Fruit fly (Drosophila melanogaster) whole organism, wandering third instar larva: ENCODE measurements around the gene CG17597.

Experiments used
- Abd-B ChIP-seq: fragments of >200 bp; optimal IDR thresholded peaks from 2 replicates; lab custom pipeline; 2017; ENCODE audit warnings: missing biosample characterization, missing genetic modification characterization
- CG32264 ChIP-seq: fragments of 200-800 bp; sonication (Bioruptor generic); optimal IDR thresholded peaks from 2 replicates; lab custom pipeline; 2016; ENCODE audit warnings: missing biosample characterization, missing genetic modification characterization
- CG9705 ChIP-seq: fragments of 200-800 bp; sonication (Bioruptor generic); optimal IDR thresholded peaks from 2 replicates; lab custom pipeline; 2018; ENCODE audit warnings: missing biosample characterization, mild to moderate bottlenecking, missing genetic modification characterization
- CrebA ChIP-seq: fragments of 200-800 bp; sonication (Bioruptor generic); optimal IDR thresholded peaks from 2 replicates; lab custom pipeline; 2016; ENCODE audit warnings: missing biosample characterization, mild to moderate bottlenecking, missing genetic modification characterization, borderline replicate concordance
- Dfd ChIP-seq: fragments of >200 bp; optimal IDR thresholded peaks from 2 replicates; lab custom pipeline; 2017; ENCODE audit warnings: missing biosample characterization, missing genetic modification characterization
- Dif ChIP-seq: fragments of 200-275, 200-300 bp; sonication (Bioruptor generic); optimal IDR thresholded peaks from 2 replicates; lab custom pipeline; 2018; ENCODE audit warnings: missing biosample characterization, missing genetic modification characterization; ENCODE audit not compliant: partially characterized antibody
- GATAd ChIP-seq: sonication (Bioruptor generic); optimal IDR thresholded peaks from 2 replicates; lab custom pipeline; 2016; ENCODE audit warnings: missing biosample characterization, missing genetic modification characterization
- HLH106 ChIP-seq: fragments of 200-800 bp; optimal IDR thresholded peaks from 3 replicates; lab custom pipeline; 2019; ENCODE audit warnings: missing biosample characterization, mild to moderate bottlenecking, missing genetic modification characterization, moderate library complexity
- Hnf4 ChIP-seq: fragments of 200-800 bp; sonication (Bioruptor generic); optimal IDR thresholded peaks from 2 replicates; lab custom pipeline; 2016; ENCODE audit warnings: missing biosample characterization, mild to moderate bottlenecking, missing genetic modification characterization
- Hr78 ChIP-seq: fragments of >200 bp; optimal IDR thresholded peaks from 2 replicates; lab custom pipeline; 2017; ENCODE audit warnings: missing biosample characterization, missing genetic modification characterization
- Hr83 ChIP-seq: fragments of 200-300 bp; sonication (Bioruptor generic); optimal IDR thresholded peaks from 2 replicates; lab custom pipeline; 2016; ENCODE audit warnings: missing biosample characterization, mild to moderate bottlenecking, missing genetic modification characterization, moderate library complexity; ENCODE audit not compliant: poor library complexity, severe bottlenecking
- Jra ChIP-seq: sonication (Bioruptor generic); optimal IDR thresholded peaks from 2 replicates; lab custom pipeline; 2016; ENCODE audit warnings: missing biosample characterization, missing genetic modification characterization
- Mio ChIP-seq: sonication (Bioruptor generic); optimal IDR thresholded peaks from 2 replicates; lab custom pipeline; 2016; ENCODE audit warnings: missing biosample characterization, missing genetic modification characterization
- Myc ChIP-seq: fragments of >200 bp; optimal IDR thresholded peaks from 2 replicates; lab custom pipeline; 2017
- N ChIP-seq: fragments of >200 bp; optimal IDR thresholded peaks from 2 replicates; lab custom pipeline; 2018; ENCODE audit warnings: missing biosample characterization, missing external identifiers, missing genetic modification characterization
- OdsH ChIP-seq: fragments of 200-800 bp; sonication (Bioruptor generic); optimal IDR thresholded peaks from 2 replicates; lab custom pipeline; 2016; ENCODE audit warnings: missing biosample characterization, mild to moderate bottlenecking, missing genetic modification characterization
- Rel ChIP-seq, 2 experiments: fragments of 200-800 bp; sonication (Bioruptor generic) in 1 of 2; optimal IDR thresholded peaks; 2 replicates in 1 of 2; 3 replicates in 1 of 2; lab custom pipeline; 2016 to 2019; ENCODE audit warnings: mild to moderate bottlenecking in 2 of 2, missing biosample characterization in 2 of 2, missing genetic modification characterization in 2 of 2, moderate library complexity in 1 of 2
- Sp1 ChIP-seq: fragments of 200-800 bp; sonication (Bioruptor generic); optimal IDR thresholded peaks from 3 replicates; lab custom pipeline; 2019; ENCODE audit warnings: missing biosample characterization, mild to moderate bottlenecking, missing genetic modification characterization, moderate library complexity
- Vsx2 ChIP-seq: fragments of 200-300, 225-300 bp; sonication (Bioruptor generic); optimal IDR thresholded peaks from 2 replicates; lab custom pipeline; 2018; ENCODE audit warnings: missing biosample characterization, missing genetic modification characterization; ENCODE audit not compliant: partially characterized antibody
- br ChIP-seq: fragments of 200-800 bp; sonication (Bioruptor generic); optimal IDR thresholded peaks from 2 replicates; lab custom pipeline; 2016; ENCODE audit warnings: missing biosample characterization, missing genetic modification characterization
- brk ChIP-seq: fragments of 200-800 bp; sonication (Bioruptor generic); optimal IDR thresholded peaks from 2 replicates; lab custom pipeline; 2016; ENCODE audit warnings: missing biosample characterization, mild to moderate bottlenecking, missing genetic modification characterization
- dl ChIP-seq, 2 experiments: fragments of 175-275, 200-275 bp in 1 of 2; fragments of 200-275 bp in 1 of 2; sonication (Bioruptor generic); optimal IDR thresholded peaks; lab custom pipeline; 2018; ENCODE audit warnings: mild to moderate bottlenecking in 2 of 2, missing biosample characterization in 2 of 2, missing genetic modification characterization in 2 of 2, moderate library complexity in 2 of 2; ENCODE audit not compliant: partially characterized antibody in 2 of 2, insufficient read depth in 1 of 2
- dmrt93B ChIP-seq: fragments of 200-800 bp; sonication (Bioruptor generic); optimal IDR thresholded peaks from 2 replicates; lab custom pipeline; 2018; ENCODE audit warnings: missing biosample characterization, mild to moderate bottlenecking, missing genetic modification characterization
- dsf ChIP-seq: sonication (Bioruptor generic); optimal IDR thresholded peaks from 2 replicates; lab custom pipeline; 2016; ENCODE audit warnings: missing biosample characterization, missing genetic modification characterization, borderline replicate concordance
- ey ChIP-seq: fragments of 200-800 bp; sonication (Bioruptor generic); optimal IDR thresholded peaks from 2 replicates; lab custom pipeline; 2016; ENCODE audit warnings: missing biosample characterization, missing genetic modification characterization
- foxo ChIP-seq, 2 experiments: fragments of 200-800 bp; sonication (Bioruptor generic); optimal IDR thresholded peaks; 2 replicates in 1 of 2; 3 replicates in 1 of 2; lab custom pipeline; 2016 to 2017; ENCODE audit warnings: missing biosample characterization in 2 of 2, missing genetic modification characterization in 2 of 2
- fru ChIP-seq: fragments of 200-800 bp; sonication (Bioruptor generic); optimal IDR thresholded peaks from 3 replicates; lab custom pipeline; 2016; ENCODE audit warnings: missing biosample characterization, mild to moderate bottlenecking, missing genetic modification characterization
- h ChIP-seq: fragments of 200-800 bp; sonication (Bioruptor generic); optimal IDR thresholded peaks from 3 replicates; lab custom pipeline; 2016; ENCODE audit warnings: missing biosample characterization, mild to moderate bottlenecking, missing genetic modification characterization
- jim ChIP-seq: fragments of 175-275, 200-325 bp; sonication (Bioruptor generic); optimal IDR thresholded peaks from 2 replicates; lab custom pipeline; 2016; ENCODE audit warnings: missing biosample characterization, mild to moderate bottlenecking, missing genetic modification characterization
- lola ChIP-seq: fragments of >200 bp; optimal IDR thresholded peaks from 2 replicates; lab custom pipeline; 2017; ENCODE audit warnings: missing biosample characterization, missing genetic modification characterization
- pan ChIP-seq: fragments of >200 bp; optimal IDR thresholded peaks from 2 replicates; lab custom pipeline; 2017
- psq ChIP-seq: fragments of 200-800 bp; sonication (Bioruptor generic); optimal IDR thresholded peaks from 3 replicates; lab custom pipeline; 2017; ENCODE audit warnings: missing biosample characterization, mild to moderate bottlenecking, missing genetic modification characterization, moderate library complexity
- rgr ChIP-seq: fragments of 200-800 bp; sonication (Bioruptor generic); optimal IDR thresholded peaks from 3 replicates; lab custom pipeline; 2016; ENCODE audit warnings: missing biosample characterization, mild to moderate bottlenecking, missing genetic modification characterization
- sage ChIP-seq: fragments of 200-800 bp; sonication (Bioruptor generic); optimal IDR thresholded peaks from 2 replicates; lab custom pipeline; 2016; ENCODE audit warnings: missing biosample characterization, mild to moderate bottlenecking, missing genetic modification characterization
- sv ChIP-seq: fragments of 200-800 bp; sonication (Bioruptor generic); optimal IDR thresholded peaks from 3 replicates; lab custom pipeline; 2016; ENCODE audit warnings: missing biosample characterization, missing genetic modification characterization
- tai ChIP-seq: sonication (Bioruptor generic); optimal IDR thresholded peaks from 2 replicates; lab custom pipeline; 2016; ENCODE audit warnings: missing biosample characterization, missing genetic modification characterization
- usp ChIP-seq: fragments of >200 bp; optimal IDR thresholded peaks from 2 replicates; lab custom pipeline; 2017; ENCODE audit warnings: missing biosample characterization, missing genetic modification characterization
- woc ChIP-seq: sonication (Bioruptor generic); optimal IDR thresholded peaks from 2 replicates; lab custom pipeline; 2016; ENCODE audit warnings: missing biosample characterization, mild to moderate bottlenecking, missing genetic modification characterization

CG17597 gene

dm6 chr2L:18830587-18831528 is at the start of gene CG17597, which contains the start of gene ScpX:
CG17597 (minus strand) TSS chr2L:18831153.
ScpX (plus strand) TSS chr2L:18831229.
- TF ChIP-seq dsf (GFP tag; lab: Kevin White, UChicago) (peak; percentile 49), jim (GFP tag; lab: Kevin White, UChicago) (no peak), Sp1 (GFP tag; lab: Kevin White, UChicago) (peak; percentile 53), pan (lab: Kevin White, UChicago) (no peak), Myc (lab: Kevin White, UChicago) (peak; percentile 100), h (peak; percentile 74), usp (GFP tag; lab: Kevin White, UChicago) (no peak), GATAd (no peak), lola (no peak), Jra (GFP tag; lab: Kevin White, UChicago) (peak; percentile 16), woc (GFP tag; lab: Kevin White, UChicago) (peak; percentile 90), OdsH (GFP tag; lab: Kevin White, UChicago) (peak; percentile 42), dmrt93B (GFP tag; lab: Kevin White, UChicago) (no peak), rgr (peak; percentile 55), CG9705 (peak; percentile 56), HLH106 (tag; lab: Kevin White, UChicago) (peak; percentile 73), brk (no peak), ey (GFP tag; lab: Kevin White, UChicago) (peak; percentile 54), br (peak; percentile 63), Hr83 (GFP tag; lab: Kevin White, UChicago) (no peak), Abd-B (GFP tag; lab: Kevin White, UChicago) (no peak), fru (peak; percentile 61), sage (GFP tag; lab: Kevin White, UChicago) (peak; percentile 24), psq (GFP tag; lab: Kevin White, UChicago) (peak; percentile 43), tai (GFP tag; lab: Kevin White, UChicago) (no peak), Dfd (no peak), Rel (GFP tag; optimal IDR thresholded peaks at IDR 0.05; lab: Kevin White, UChicago) (no peak), Rel (tag; optimal IDR thresholded peaks at IDR 0.05; lab: Kevin White, UChicago) (peak; percentile 34), CrebA (no peak), sv (GFP tag; lab: Kevin White, UChicago) (peak; percentile 46), Vsx2 (GFP tag; lab: Kevin White, UChicago) (peak; percentile 95), Hnf4 (GFP tag; lab: Kevin White, UChicago) (peak; percentile 72), Mio (no peak), N (no peak), dl (GFP tag; optimal IDR thresholded peaks at IDR 0.05; lab: Kevin White, UChicago; ENCODE audit: insufficient read depth in 1 of 2, partially characterized antibody in 2 of 2) (no peak), CG32264 (no peak), foxo (GFP tag; optimal IDR thresholded peaks at IDR 0.05; lab: Kevin White, UChicago) (peak in 1 of 2 experiments; percentile 76), Dif (GFP tag; lab: Kevin White, UChicago) (peak; percentile 71), Hr78 (GFP tag; lab: Kevin White, UChicago) (no peak)

dm6 chr2L:18878439-18878838 is 47.5 kb upstream of the CG17597 start:
- no peak for TF ChIP-seq fru
- no peak for TF ChIP-seq woc (GFP tag; lab: Kevin White, UChicago)
- no peak for TF ChIP-seq OdsH (GFP tag; lab: Kevin White, UChicago)
- no peak for TF ChIP-seq ey (GFP tag; lab: Kevin White, UChicago)
- no peak for TF ChIP-seq dl (GFP tag; optimal IDR thresholded peaks at IDR 0.05; lab: Kevin White, UChicago; ENCODE audit: insufficient read depth in 1 of 2, partially characterized antibody in 2 of 2)
- no peak for TF ChIP-seq CrebA
- no peak for TF ChIP-seq CG32264
- no peak for TF ChIP-seq dmrt93B (GFP tag; lab: Kevin White, UChicago)
- no peak for TF ChIP-seq Vsx2 (GFP tag; lab: Kevin White, UChicago)
